Worm (Caenorhabditis elegans) whole organism, midembryonic: ENCODE measurements around the gene C39B5.5.

Experiments
- T22C8.4 ChIP-seq: fragments of 200-800 bp; sonication (Bioruptor generic); IDR thresholded peaks from 2 replicates; pipeline ENCODE4 v1.3.6; 2022; ENCODE audit warnings: missing genetic modification characterization, missing compliant biosample characterization
- cog-1 ChIP-seq: sonication (generic microtip); optimal IDR thresholded peaks from 2 replicates; lab custom pipeline; 2016; ENCODE audit warnings: missing genetic modification characterization, missing compliant biosample characterization
- flt-1 ChIP-seq: fragments of 200-800 bp; sonication (Bioruptor generic); IDR thresholded peaks from 2 replicates; pipeline ENCODE4 v1.3.6; 2022; ENCODE audit warnings: missing genetic modification characterization, missing compliant biosample characterization
- klf-2 ChIP-seq: fragments of 200-800 bp; sonication (Bioruptor generic); conservative IDR thresholded peaks from 2 replicates; pipeline ENCODE4 v1.3.6; 2022; ENCODE audit warnings: missing genetic modification reagents, missing genetic modification characterization, missing compliant biosample characterization
- med-1 ChIP-seq: sonication (generic microtip); optimal IDR thresholded peaks from 2 replicates; lab custom pipeline; 2017; ENCODE audit warnings: missing genetic modification characterization, mild to moderate bottlenecking, missing compliant biosample characterization, antibody characterized with exemption, missing genetic modification reagents; ENCODE audit not compliant: insufficient read depth
- ref-1 ChIP-seq: fragments of 200-800 bp; sonication (Bioruptor generic); conservative IDR thresholded peaks from 2 replicates; pipeline ENCODE4 v1.3.6; 2022; ENCODE audit warnings: missing genetic modification reagents, missing genetic modification characterization, missing compliant biosample characterization
- tab-1 ChIP-seq: fragments of 200-800 bp; sonication (Bioruptor generic); IDR thresholded peaks from 2 replicates; pipeline ENCODE4 v1.3.6; 2022; ENCODE audit warnings: missing genetic modification characterization, missing compliant biosample characterization
- ztf-23 ChIP-seq: fragments of 200-800 bp; sonication (Bioruptor generic); IDR thresholded peaks from 2 replicates; pipeline ENCODE4 v1.3.6; 2022; ENCODE audit warnings: missing genetic modification reagents, missing genetic modification characterization, missing compliant biosample characterization
- ztf-29 ChIP-seq: fragments of 200-800 bp; sonication (Bioruptor generic); IDR thresholded peaks from 2 replicates; pipeline ENCODE4 v1.3.6; 2022; ENCODE audit warnings: missing genetic modification reagents, missing genetic modification characterization, missing compliant biosample characterization

C39B5.5 gene

ce11 chrIII:2207864-2208263 lies at the start of gene C39B5.5:
Gene C39B5.5, plus strand, starts transcription at chrIII:2208164.
- no peak for TF ChIP-seq med-1 (GFP tag; lab: Kevin White, UChicago)
- TF ChIP-seq ref-1 (GFP tag; lab: Robert Waterston, UW), result no peak
- no peak for TF ChIP-seq ztf-23 (GFP tag; lab: Robert Waterston, UW)
- no peak for TF ChIP-seq cog-1 (tag; lab: Kevin White, UChicago)

- TF ChIP-seq flt-1 (GFP tag; lab: Robert Waterston, UW), result no peak
- TF ChIP-seq ztf-23 (GFP tag; lab: Robert Waterston, UW), result no peak
- no peak for TF ChIP-seq ztf-29 (GFP tag; lab: Robert Waterston, UW)
- no peak for TF ChIP-seq klf-2 (GFP tag; lab: Robert Waterston, UW)
- TF ChIP-seq tab-1 (GFP tag; lab: Robert Waterston, UW), result no peak
- TF ChIP-seq cog-1 (tag; lab: Kevin White, UChicago), result no peak
- TF ChIP-seq ref-1 (GFP tag; lab: Robert Waterston, UW), result no peak
- no peak for TF ChIP-seq med-1 (GFP tag; lab: Kevin White, UChicago)
- TF ChIP-seq T22C8.4, result no peak
Observed at ce11 chrIII:2159152-2159551, 48.8 kb upstream of the C39B5.5 start.

ce11 chrIII:2169445-2169844 lies 38.5 kb upstream of the C39B5.5 start:
- no peak for TF ChIP-seq ztf-23 (GFP tag; lab: Robert Waterston, UW)
- TF ChIP-seq T22C8.4, result no peak
- TF ChIP-seq klf-2 (GFP tag; lab: Robert Waterston, UW), result no peak
- TF ChIP-seq tab-1 (GFP tag; lab: Robert Waterston, UW), result no peak
- no peak for TF ChIP-seq ztf-29 (GFP tag; lab: Robert Waterston, UW)
- no peak for TF ChIP-seq flt-1 (GFP tag; lab: Robert Waterston, UW)
- TF ChIP-seq ref-1 (GFP tag; lab: Robert Waterston, UW), result no peak
- no peak for TF ChIP-seq cog-1 (tag; lab: Kevin White, UChicago)
- no peak for TF ChIP-seq med-1 (GFP tag; lab: Kevin White, UChicago)

ce11 chrIII:2170556-2170955 lies 37.4 kb upstream of the C39B5.5 start:
- TF ChIP-seq flt-1 (GFP tag; lab: Robert Waterston, UW), result no peak
- no peak for TF ChIP-seq ztf-29 (GFP tag; lab: Robert Waterston, UW)
- no peak for TF ChIP-seq T22C8.4
- TF ChIP-seq cog-1 (tag; lab: Kevin White, UChicago), result no peak
- no peak for TF ChIP-seq ztf-23 (GFP tag; lab: Robert Waterston, UW)
- TF ChIP-seq ref-1 (GFP tag; lab: Robert Waterston, UW), result no peak
- no peak for TF ChIP-seq klf-2 (GFP tag; lab: Robert Waterston, UW)
- no peak for TF ChIP-seq med-1 (GFP tag; lab: Kevin White, UChicago)
- TF ChIP-seq tab-1 (GFP tag; lab: Robert Waterston, UW), result no peak

ce11 chrIII:2171892-2172591 lies 35.9 kb upstream of the C39B5.5 start:
- peak; percentile 57 for TF ChIP-seq cog-1 (tag; lab: Kevin White, UChicago)
- TF ChIP-seq flt-1 (GFP tag; lab: Robert Waterston, UW), result peak; percentile 59; the same call in 1 of the 2 replicates
- TF ChIP-seq T22C8.4, result no peak

ce11 chrIII:2197706-2198105 lies 10.3 kb upstream of the C39B5.5 start, which contains the start of gene C39B5.6:
Gene C39B5.6, plus strand, starts transcription at chrIII:2198006.
- TF ChIP-seq T22C8.4 (0 out of 2 replicates have a peak, but pooled peaks have one; percentile 23), med-1 (GFP tag; lab: Kevin White, UChicago) (no peak), flt-1 (GFP tag; lab: Robert Waterston, UW) (no peak), tab-1 (GFP tag; lab: Robert Waterston, UW) (no peak)

- no peak for TF ChIP-seq klf-2 (GFP tag; lab: Robert Waterston, UW)
- no peak for TF ChIP-seq ref-1 (GFP tag; lab: Robert Waterston, UW)
- TF ChIP-seq flt-1 (GFP tag; lab: Robert Waterston, UW), result no peak
- TF ChIP-seq ztf-23 (GFP tag; lab: Robert Waterston, UW), result no peak
- TF ChIP-seq T22C8.4, result peak; percentile 66
- TF ChIP-seq cog-1 (tag; lab: Kevin White, UChicago), result no peak
Observed at ce11 chrIII:2205155-2205554, 2.8 kb upstream of the C39B5.5 start.

ce11 chrIII:2210601-2211000 lies 2.6 kb downstream of the C39B5.5 start:
- TF ChIP-seq ref-1 (GFP tag; lab: Robert Waterston, UW), result no peak
- no peak for TF ChIP-seq klf-2 (GFP tag; lab: Robert Waterston, UW)
- no peak for TF ChIP-seq tab-1 (GFP tag; lab: Robert Waterston, UW)
- no peak for TF ChIP-seq flt-1 (GFP tag; lab: Robert Waterston, UW)
- TF ChIP-seq T22C8.4, result no peak
- TF ChIP-seq ztf-29 (GFP tag; lab: Robert Waterston, UW), result no peak
- TF ChIP-seq cog-1 (tag; lab: Kevin White, UChicago), result no peak

ce11 chrIII:2211120-2211519 lies 3.2 kb downstream of the C39B5.5 start, which contains the start of gene C39B5.14:
Gene C39B5.14, plus strand, starts transcription at chrIII:2211420.
- TF ChIP-seq cog-1 (tag; lab: Kevin White, UChicago) (no peak), ref-1 (GFP tag; lab: Robert Waterston, UW) (no peak), klf-2 (GFP tag; lab: Robert Waterston, UW) (no peak), T22C8.4 (no peak), ztf-29 (GFP tag; lab: Robert Waterston, UW) (no peak), med-1 (GFP tag; lab: Kevin White, UChicago) (no peak)

ce11 chrIII:2212343-2212742 lies 4.4 kb downstream of the C39B5.5 start:
- TF ChIP-seq tab-1 (GFP tag; lab: Robert Waterston, UW), result no peak
- no peak for TF ChIP-seq T22C8.4
- no peak for TF ChIP-seq ztf-29 (GFP tag; lab: Robert Waterston, UW)
- TF ChIP-seq ztf-23 (GFP tag; lab: Robert Waterston, UW), result no peak
- no peak for TF ChIP-seq ref-1 (GFP tag; lab: Robert Waterston, UW)
